Fruit fly (Drosophila melanogaster) whole organism, pupa: ENCODE data around the gene CG10353.

Experiments used
- CG10348 ChIP-seq: fragments of 200-800 bp; sonication (Bioruptor generic); IDR thresholded peaks from 2 replicates; pipeline ENCODE4 v1.3.6; 2022; ENCODE audit warnings: missing biosample characterization, missing genetic modification characterization
- CG12605 ChIP-seq: fragments of 200-800 bp; sonication (Bioruptor generic); IDR thresholded peaks from 2 replicates; pipeline ENCODE4 v1.3.6; 2022; ENCODE audit warnings: missing biosample characterization, missing genetic modification characterization
- CG13204 ChIP-seq: fragments of 200-800 bp; sonication (Bioruptor generic); optimal IDR thresholded peaks from 2 replicates; lab custom pipeline; 2018; ENCODE audit warnings: missing biosample characterization, mild to moderate bottlenecking, missing genetic modification characterization, moderate library complexity
- CG14655 ChIP-seq: fragments of 200-800 bp; sonication (Bioruptor generic); optimal IDR thresholded peaks from 3 replicates; lab custom pipeline; 2017; ENCODE audit warnings: mild to moderate bottlenecking, missing biosample characterization, missing genetic modification reagents, missing genetic modification characterization
- CG15710 ChIP-seq: fragments of 200-800 bp; sonication (Bioruptor generic); optimal IDR thresholded peaks from 2 replicates; lab custom pipeline; 2018; ENCODE audit warnings: missing biosample characterization, mild to moderate bottlenecking, missing genetic modification characterization, moderate library complexity
- CG17806 ChIP-seq: fragments of 200-800 bp; sonication (Bioruptor generic); optimal IDR thresholded peaks from 2 replicates; lab custom pipeline; 2018; ENCODE audit warnings: missing biosample characterization, mild to moderate bottlenecking, missing genetic modification characterization, moderate library complexity
- CG32121 ChIP-seq: fragments of 200-800 bp; sonication (Bioruptor generic); IDR thresholded peaks from 2 replicates; pipeline ENCODE4 v1.3.6; 2022; ENCODE audit warnings: missing biosample characterization, missing genetic modification characterization
- CG34367 ChIP-seq: fragments of 200-800 bp; sonication (Bioruptor generic); optimal IDR thresholded peaks from 2 replicates; lab custom pipeline; 2018; ENCODE audit warnings: missing biosample characterization, mild to moderate bottlenecking, missing genetic modification characterization
- CG4496 ChIP-seq: fragments of 200-800 bp; sonication (Bioruptor generic); IDR thresholded peaks from 3 replicates; pipeline ENCODE4 v1.3.6; 2022; ENCODE audit warnings: missing biosample characterization, missing genetic modification characterization
- CG8159 ChIP-seq: fragments of 200-800 bp; sonication (Bioruptor generic); optimal IDR thresholded peaks from 3 replicates; lab custom pipeline; 2018; ENCODE audit warnings: missing biosample characterization, mild to moderate bottlenecking, missing genetic modification characterization, moderate library complexity
- CG8301 ChIP-seq: fragments of 200-800 bp; sonication (Bioruptor generic); optimal IDR thresholded peaks from 2 replicates; lab custom pipeline; 2018; ENCODE audit warnings: missing biosample characterization, mild to moderate bottlenecking, missing genetic modification characterization
- CG9948 ChIP-seq: fragments of 200-800 bp; sonication (Bioruptor generic); optimal IDR thresholded peaks from 2 replicates; lab custom pipeline; 2018; ENCODE audit warnings: missing biosample characterization, mild to moderate bottlenecking, missing genetic modification characterization, moderate library complexity
- D1 ChIP-seq: fragments of 200-800 bp; sonication (Bioruptor generic); optimal IDR thresholded peaks from 2 replicates; lab custom pipeline; 2018; ENCODE audit warnings: missing biosample characterization, mild to moderate bottlenecking, missing genetic modification characterization, moderate library complexity
- EcR ChIP-seq: fragments of 200-800 bp; sonication (Bioruptor generic); optimal IDR thresholded peaks from 3 replicates; lab custom pipeline; 2019; ENCODE audit warnings: missing biosample characterization, missing genetic modification characterization, mild to moderate bottlenecking, moderate library complexity, missing genetic modification reagents
- Ets98B ChIP-seq: fragments of 200-800 bp; sonication (Bioruptor generic); IDR thresholded peaks from 2 replicates; pipeline ENCODE4 v1.3.6; 2022; ENCODE audit warnings: missing biosample characterization, missing genetic modification characterization
- Pif1A ChIP-seq: fragments of 200-800 bp; sonication (Bioruptor generic); optimal IDR thresholded peaks from 3 replicates; lab custom pipeline; 2016; ENCODE audit warnings: missing biosample characterization, missing genetic modification characterization
- Pif1B ChIP-seq: fragments of 200-800 bp; sonication (Bioruptor generic); optimal IDR thresholded peaks from 3 replicates; lab custom pipeline; 2016; ENCODE audit warnings: missing biosample characterization, missing genetic modification characterization
- Snoo ChIP-seq: fragments of 200-800 bp; sonication (Bioruptor generic); optimal IDR thresholded peaks from 3 replicates; lab custom pipeline; 2017; ENCODE audit warnings: missing biosample characterization, mild to moderate bottlenecking, missing genetic modification characterization, inconsistent platforms
- fd96Ca ChIP-seq: fragments of 200-800 bp; sonication (Bioruptor generic); IDR thresholded peaks from 3 replicates; pipeline ENCODE4 v1.3.6; 2022; ENCODE audit warnings: missing biosample characterization, missing genetic modification characterization
- gl ChIP-seq: fragments of 200-800 bp; sonication (Bioruptor generic); optimal IDR thresholded peaks from 2 replicates; lab custom pipeline; 2018; ENCODE audit warnings: missing biosample characterization, mild to moderate bottlenecking, missing genetic modification characterization
- rn ChIP-seq: fragments of 200-800 bp; sonication (Bioruptor generic); IDR thresholded peaks from 2 replicates; pipeline ENCODE4 v1.3.6; 2022; ENCODE audit warnings: missing biosample characterization, missing genetic modification characterization

The CG10353 gene

dm6 chrX:11884134-11884533 lies 2.8 kb downstream of the CG10353 start:
- TF ChIP-seq CG4496 (GFP tag; lab: Robert Waterston, UW) = no peak
- TF ChIP-seq CG15710 = no peak
- no peak for TF ChIP-seq CG8159
- TF ChIP-seq Pif1B (GFP tag; lab: Kevin White, UChicago) = no peak
- TF ChIP-seq CG10348 (GFP tag; lab: Robert Waterston, UW) = no peak
- TF ChIP-seq CG14655 (GFP tag; lab: Kevin White, UChicago) = no peak
- no peak for TF ChIP-seq CG13204 (GFP tag; lab: Kevin White, UChicago)
- TF ChIP-seq Snoo (tag; lab: Kevin White, UChicago) = no peak
- no peak for TF ChIP-seq fd96Ca (GFP tag; lab: Robert Waterston, UW)
- TF ChIP-seq CG34367 (tag; lab: Kevin White, UChicago) = no peak
- TF ChIP-seq Ets98B (GFP tag; lab: Robert Waterston, UW) = no peak
- TF ChIP-seq CG8301 (tag; lab: Kevin White, UChicago) = no peak
- TF ChIP-seq D1 (tag; lab: Kevin White, UChicago) = no peak
- TF ChIP-seq CG9948 (tag; lab: Kevin White, UChicago) = no peak
- no peak for TF ChIP-seq Pif1A
- TF ChIP-seq CG12605 (GFP tag; lab: Robert Waterston, UW) = no peak
- TF ChIP-seq rn (GFP tag; lab: Robert Waterston, UW) = no peak
- TF ChIP-seq, all 21 proteins: peak for 0

dm6 chrX:11882447-11882846 lies 4.5 kb downstream of the CG10353 start:
- TF ChIP-seq CG14655 (GFP tag; lab: Kevin White, UChicago) (peak; percentile 39), rn (GFP tag; lab: Robert Waterston, UW) (no peak), CG15710 (peak; percentile 32), CG9948 (tag; lab: Kevin White, UChicago) (peak; percentile 15), CG8301 (tag; lab: Kevin White, UChicago) (peak; percentile 28), CG34367 (tag; lab: Kevin White, UChicago) (no peak), Pif1A (peak; percentile 24), fd96Ca (GFP tag; lab: Robert Waterston, UW) (no peak), D1 (tag; lab: Kevin White, UChicago) (no peak), CG17806 (tag; lab: Kevin White, UChicago) (no peak), CG8159 (peak; percentile 44), Snoo (tag; lab: Kevin White, UChicago) (no peak), CG13204 (GFP tag; lab: Kevin White, UChicago) (no peak), CG4496 (GFP tag; lab: Robert Waterston, UW) (no peak), CG32121 (no peak), Ets98B (GFP tag; lab: Robert Waterston, UW) (no peak), CG12605 (GFP tag; lab: Robert Waterston, UW) (no peak), EcR (GFP tag; lab: Kevin White, UChicago) (no peak), Pif1B (GFP tag; lab: Kevin White, UChicago) (no peak), gl (tag; lab: Kevin White, UChicago) (no peak), CG10348 (GFP tag; lab: Robert Waterston, UW) (no peak)

dm6 chrX:11881686-11882085 lies 5.3 kb downstream of the CG10353 start:
- TF ChIP-seq gl (tag; lab: Kevin White, UChicago) = peak; percentile 33
- no peak for TF ChIP-seq CG10348 (GFP tag; lab: Robert Waterston, UW)

dm6 chrX:11877165-11877564 lies 9.8 kb downstream of the CG10353 start, which contains the start of gene CG10352:
Gene CG10352 (minus strand): TSS chrX:11877168.
- peak; percentile 61 for TF ChIP-seq CG4496 (GFP tag; lab: Robert Waterston, UW)
- no peak for TF ChIP-seq CG10348 (GFP tag; lab: Robert Waterston, UW)
- TF ChIP-seq fd96Ca (GFP tag; lab: Robert Waterston, UW) = peak; percentile 44; the same call in 1 of the 3 replicates
- TF ChIP-seq CG32121 = 0 out of 2 replicates have a peak, but pooled peaks have one; percentile 35
- TF ChIP-seq Ets98B (GFP tag; lab: Robert Waterston, UW) = no peak
- TF ChIP-seq, all 21 proteins: peak for 3

dm6 chrX:11875146-11875830 lies 11.7 kb downstream of the CG10353 start:
- no peak for TF ChIP-seq CG32121
- TF ChIP-seq CG8301 (tag; lab: Kevin White, UChicago) = no peak
- no peak for TF ChIP-seq Snoo (tag; lab: Kevin White, UChicago)
- no peak for TF ChIP-seq CG4496 (GFP tag; lab: Robert Waterston, UW)
- no peak for TF ChIP-seq CG8159
- TF ChIP-seq CG10348 (GFP tag; lab: Robert Waterston, UW) = no peak
- no peak for TF ChIP-seq EcR (GFP tag; lab: Kevin White, UChicago)
- no peak for TF ChIP-seq CG12605 (GFP tag; lab: Robert Waterston, UW)
- TF ChIP-seq, all 21 proteins: peak for 0

dm6 chrX:11873116-11873515 lies 13.8 kb downstream of the CG10353 start, which contains the start of gene CG15739:
Gene CG15739 (plus strand): TSS chrX:11873319.
- TF ChIP-seq CG8301 (tag; lab: Kevin White, UChicago) (no peak), CG34367 (tag; lab: Kevin White, UChicago) (no peak), CG10348 (GFP tag; lab: Robert Waterston, UW) (no peak), rn (GFP tag; lab: Robert Waterston, UW) (no peak), CG17806 (tag; lab: Kevin White, UChicago) (no peak), Ets98B (GFP tag; lab: Robert Waterston, UW) (no peak)
